Fruit fly (Drosophila melanogaster) whole organism, embryonic: Measurements from ENCODE around the gene CG5861.
A peak's percentile ranks its signal among the peaks of the same experiment; 100 is the strongest.

Experiments used
- Antp ChIP-seq: fragments of 200-800 bp; sonication (Bioruptor generic); optimal IDR thresholded peaks from 3 replicates; lab custom pipeline; 2016; ENCODE audit warnings: missing biosample characterization, missing genetic modification characterization
- Atf6 ChIP-seq: fragments of 200-800 bp; sonication (Bioruptor generic); IDR thresholded peaks from 2 replicates; pipeline ENCODE4 v1.3.6; 2022; ENCODE audit warnings: missing biosample characterization, missing genetic modification characterization
- CG10543 ChIP-seq: fragments of 200-800 bp; sonication (Bioruptor generic); optimal IDR thresholded peaks from 3 replicates; lab custom pipeline; 2017; ENCODE audit warnings: missing biosample characterization, mild to moderate bottlenecking, missing genetic modification characterization, moderate library complexity
- CG11560 ChIP-seq: fragments of 200-800 bp; sonication (Bioruptor generic); IDR thresholded peaks from 3 replicates; pipeline ENCODE4 v1.3.6; 2022; ENCODE audit warnings: missing biosample characterization, missing genetic modification characterization
- CG12769 ChIP-seq: fragments of 200-800 bp; sonication (Bioruptor generic); optimal IDR thresholded peaks from 2 replicates; lab custom pipeline; 2019; ENCODE audit warnings: missing biosample characterization, mild to moderate bottlenecking, missing genetic modification characterization, moderate library complexity
- CG13894 ChIP-seq: fragments of 200-800 bp; sonication (Bioruptor generic); optimal IDR thresholded peaks from 3 replicates; lab custom pipeline; 2018; ENCODE audit warnings: missing biosample characterization, mild to moderate bottlenecking, missing genetic modification characterization, moderate library complexity
- CG16863 ChIP-seq: fragments of 200-800 bp; sonication (Bioruptor generic); optimal IDR thresholded peaks from 3 replicates; lab custom pipeline; 2016; ENCODE audit warnings: missing biosample characterization, missing genetic modification characterization
- CG2116 ChIP-seq: fragments of 200-800 bp; sonication (Bioruptor generic); optimal IDR thresholded peaks from 3 replicates; lab custom pipeline; 2018; ENCODE audit warnings: missing biosample characterization, mild to moderate bottlenecking, missing genetic modification characterization
- CG2199 ChIP-seq: fragments of 200-800 bp; sonication (Bioruptor generic); IDR thresholded peaks from 3 replicates; pipeline ENCODE4 v1.3.6; 2022; ENCODE audit warnings: missing biosample characterization, missing genetic modification characterization
- CG2678 ChIP-seq: fragments of 200-800 bp; sonication (Bioruptor generic); optimal IDR thresholded peaks from 3 replicates; lab custom pipeline; 2019; ENCODE audit warnings: missing biosample characterization, mild to moderate bottlenecking, missing genetic modification characterization, moderate library complexity
- CG31365 ChIP-seq: fragments of 200-800 bp; sonication (Bioruptor generic); optimal IDR thresholded peaks from 2 replicates; lab custom pipeline; 2018; ENCODE audit warnings: missing biosample characterization, mild to moderate bottlenecking, missing genetic modification characterization
- CG32767 ChIP-seq: fragments of 200-800 bp; sonication (Bioruptor generic); IDR thresholded peaks from 2 replicates; pipeline ENCODE4 v1.3.6; 2022; ENCODE audit warnings: missing biosample characterization, missing genetic modification characterization
- CG3838 ChIP-seq: fragments of 200-800 bp; sonication (Bioruptor generic); optimal IDR thresholded peaks from 3 replicates; lab custom pipeline; 2016; ENCODE audit warnings: missing biosample characterization, missing genetic modification characterization
- CG42726 ChIP-seq: fragments of 200-800 bp; sonication (Bioruptor generic); IDR thresholded peaks from 2 replicates; pipeline ENCODE4 v1.3.6; 2022; ENCODE audit warnings: missing biosample characterization, missing genetic modification characterization; ENCODE audit not compliant: partially characterized antibody
- CG7928 ChIP-seq: fragments of 200-800 bp; sonication (Bioruptor generic); optimal IDR thresholded peaks from 2 replicates; lab custom pipeline; 2017; ENCODE audit warnings: missing biosample characterization, mild to moderate bottlenecking, missing genetic modification characterization
- CG9932 ChIP-seq: fragments of 200-800 bp; sonication (Bioruptor generic); IDR thresholded peaks from 2 replicates; pipeline ENCODE4 v1.3.6; 2022; ENCODE audit warnings: missing biosample characterization, missing genetic modification characterization
- Eip74EF ChIP-seq, 2 experiments: fragments of 200-800 bp in 1 of 2; fragments of >200 bp in 1 of 2; sonication (Bioruptor generic) in 1 of 2; optimal IDR thresholded peaks; 2 replicates each; lab custom pipeline; 2017 to 2019; ENCODE audit warnings: missing biosample characterization in 2 of 2, missing genetic modification characterization in 2 of 2, mild to moderate bottlenecking in 1 of 2, moderate library complexity in 1 of 2
- GATAe ChIP-seq: fragments of 200-800 bp; sonication (Bioruptor generic); conservative IDR thresholded peaks from 2 replicates; pipeline ENCODE4 v1.3.6; 2022; ENCODE audit warnings: missing biosample characterization, missing genetic modification characterization
- MTF-1 ChIP-seq: fragments of 200-800 bp; sonication (Bioruptor generic); optimal IDR thresholded peaks from 2 replicates; lab custom pipeline; 2018; ENCODE audit warnings: missing biosample characterization, mild to moderate bottlenecking, missing genetic modification characterization, borderline replicate concordance
- Med ChIP-seq: fragments of 200-800 bp; sonication (Bioruptor generic); peaks from one replicate; lab custom pipeline; 2016; ENCODE audit warnings: missing biosample characterization, missing genetic modification characterization, mild to moderate bottlenecking, inconsistent platforms, moderate library complexity
- Opbp ChIP-seq: fragments of 200-800 bp; sonication (Bioruptor generic); IDR thresholded peaks from 3 replicates; pipeline ENCODE4 v1.3.6; 2022; ENCODE audit warnings: missing biosample characterization, missing genetic modification characterization; ENCODE audit not compliant: partially characterized antibody
- Pdp1 ChIP-seq, 2 experiments: fragments of 200-800 bp; sonication (Bioruptor generic); optimal IDR thresholded peaks; 3 replicates each; lab custom pipeline; 2016; ENCODE audit warnings: missing biosample characterization in 2 of 2, missing genetic modification characterization in 2 of 2, mild to moderate bottlenecking in 1 of 2, moderate library complexity in 1 of 2
- Rfx ChIP-seq: fragments of 200-800 bp; sonication (Bioruptor generic); IDR thresholded peaks from 2 replicates; pipeline ENCODE4 v1.3.6; 2022; ENCODE audit warnings: missing biosample characterization, missing genetic modification characterization
- Scr ChIP-seq: fragments of 200-800 bp; sonication (Bioruptor generic); IDR thresholded peaks from 2 replicates; pipeline ENCODE4 v1.3.6; 2022; ENCODE audit warnings: missing biosample characterization, missing genetic modification characterization; ENCODE audit not compliant: partially characterized antibody
- abd-A ChIP-seq: fragments of 200-800 bp; sonication (Bioruptor generic); optimal IDR thresholded peaks from 3 replicates; lab custom pipeline; 2019; ENCODE audit warnings: missing biosample characterization, mild to moderate bottlenecking, missing genetic modification characterization, moderate library complexity
- amos ChIP-seq: fragments of 200-800 bp; sonication (Bioruptor generic); IDR thresholded peaks from 2 replicates; pipeline ENCODE4 v1.3.6; 2022; ENCODE audit warnings: missing biosample characterization, missing genetic modification characterization; ENCODE audit not compliant: partially characterized antibody
- bigmax ChIP-seq: fragments of 200-800 bp; sonication (Bioruptor generic); optimal IDR thresholded peaks from 2 replicates; lab custom pipeline; 2018; ENCODE audit warnings: missing biosample characterization, mild to moderate bottlenecking, missing genetic modification characterization
- cad ChIP-seq: fragments of >200 bp; optimal IDR thresholded peaks from 2 replicates; lab custom pipeline; 2017; ENCODE audit warnings: missing biosample characterization, missing genetic modification characterization
- chinmo ChIP-seq: fragments of 200-800 bp; sonication (Bioruptor generic); IDR thresholded peaks from 4 replicates; pipeline ENCODE4 v1.3.6; 2022; ENCODE audit warnings: missing biosample characterization, missing genetic modification characterization; ENCODE audit not compliant: partially characterized antibody
- ems ChIP-seq: fragments of 200-800 bp; sonication (Bioruptor generic); optimal IDR thresholded peaks from 3 replicates; lab custom pipeline; 2016; ENCODE audit warnings: missing biosample characterization, missing genetic modification characterization
- kni ChIP-seq: fragments of 200-800 bp; sonication (Bioruptor generic); optimal IDR thresholded peaks from 3 replicates; lab custom pipeline; 2017; ENCODE audit warnings: mild to moderate bottlenecking, missing biosample characterization, missing genetic modification reagents, missing genetic modification characterization
- nau ChIP-seq: fragments of 200-800 bp; sonication (Bioruptor generic); optimal IDR thresholded peaks from 3 replicates; lab custom pipeline; 2017; ENCODE audit warnings: missing biosample characterization, mild to moderate bottlenecking, missing genetic modification characterization, missing genetic modification reagents
- pros ChIP-seq: fragments of 200-800 bp; sonication (Bioruptor generic); optimal IDR thresholded peaks from 3 replicates; lab custom pipeline; 2019; ENCODE audit warnings: missing biosample characterization, mild to moderate bottlenecking, missing genetic modification characterization, moderate library complexity
- salm ChIP-seq: fragments of 200-800 bp; sonication (Bioruptor generic); optimal IDR thresholded peaks from 2 replicates; lab custom pipeline; 2018; ENCODE audit warnings: missing biosample characterization, mild to moderate bottlenecking, missing genetic modification characterization
- sd ChIP-seq: fragments of 200-800 bp; sonication (Bioruptor generic); optimal IDR thresholded peaks from 3 replicates; lab custom pipeline; 2018; ENCODE audit warnings: missing biosample characterization, mild to moderate bottlenecking, missing genetic modification characterization, moderate library complexity
- sens ChIP-seq: fragments of 200-800 bp; sonication (Bioruptor generic); peaks from one replicate; lab custom pipeline; 2016; ENCODE audit warnings: missing biosample characterization, missing genetic modification characterization
- sr ChIP-seq: fragments of 200-800 bp; sonication (Bioruptor generic); IDR thresholded peaks from 3 replicates; pipeline ENCODE4 v1.3.6; 2022; ENCODE audit warnings: missing biosample characterization, missing genetic modification characterization
- twi ChIP-seq: fragments of 200-800 bp; optimal IDR thresholded peaks from 2 replicates; lab custom pipeline; 2019; ENCODE audit warnings: missing biosample characterization, mild to moderate bottlenecking, missing genetic modification characterization, moderate library complexity

CG5861 gene

dm6 chr2L:16321872-16322631 lies 15.0 kb upstream of the CG5861 start (continued):
- TF ChIP-seq CG31365 (tag; lab: Kevin White, UChicago) = no peak
- TF ChIP-seq sr = 0 out of 3 replicates have a peak, but pooled peaks have one; percentile 35
- no peak for TF ChIP-seq ems
- no peak for TF ChIP-seq CG16863 (GFP tag; lab: Kevin White, UChicago)
- no peak for TF ChIP-seq amos (GFP tag; lab: Robert Waterston, UW)
- no peak for TF ChIP-seq CG42726
- no peak for TF ChIP-seq salm (tag; lab: Kevin White, UChicago)
- TF ChIP-seq bigmax (GFP tag; lab: Kevin White, UChicago) = no peak

- TF ChIP-seq CG32767 (no peak), CG3838 (peak; percentile 5), twi (peak; percentile 23), kni (GFP tag; lab: Kevin White, UChicago) (peak; percentile 13), chinmo (GFP tag; lab: Robert Waterston, UW) (peak; percentile 88; the same call in 3 of the 4 replicates), Eip74EF (GFP tag; optimal IDR thresholded peaks at IDR 0.05; lab: Kevin White, UChicago) (peak in 1 of 2 experiments; percentile 3), nau (GFP tag; lab: Kevin White, UChicago) (peak; percentile 6), CG2199 (GFP tag; lab: Robert Waterston, UW) (peak; percentile 75; the same call in 2 of the 3 replicates), CG11560 (tag; lab: Robert Waterston, UW) (no peak), Opbp (0 out of 3 replicates have a peak, but pooled peaks have one; percentile 7), CG7928 (GFP tag; lab: Kevin White, UChicago) (no peak), abd-A (tag; lab: Kevin White, UChicago) (peak; percentile 58), pros (peak; percentile 28), CG13894 (tag; lab: Kevin White, UChicago) (peak; percentile 51), CG12769 (tag; lab: Kevin White, UChicago) (peak; percentile 61), Scr (no peak), Rfx (GFP tag; lab: Robert Waterston, UW) (0 out of 2 replicates have a peak, but pooled peaks have one; percentile 15), sd (tag; lab: Kevin White, UChicago) (peak; percentile 85), Antp (GFP tag; lab: Kevin White, UChicago) (no peak), CG10543 (GFP tag; lab: Kevin White, UChicago) (peak; percentile 55), Med (GFP tag; lab: Kevin White, UChicago) (peak; percentile 69)
- TF ChIP-seq, all 482 proteins: peak for 16
Observed at dm6 chr2L:16321209-16321608, 14.1 kb upstream of the CG5861 start.

dm6 chr2L:16320428-16320827 lies 13.3 kb upstream of the CG5861 start:
- TF ChIP-seq CG2116 (GFP tag; lab: Kevin White, UChicago) (no peak), CG13894 (tag; lab: Kevin White, UChicago) (peak; percentile 14), abd-A (tag; lab: Kevin White, UChicago) (peak; percentile 43), Pdp1 (GFP tag; optimal IDR thresholded peaks at IDR 0.05; lab: Kevin White, UChicago) (peak in 1 of 2 experiments; percentile 29), sens (GFP tag; lab: Kevin White, UChicago) (peak; percentile 63), Atf6 (GFP tag; lab: Robert Waterston, UW) (0 out of 2 replicates have a peak, but pooled peaks have one; percentile 20), Med (GFP tag; lab: Kevin White, UChicago) (peak; percentile 27), CG2678 (tag; lab: Kevin White, UChicago) (no peak), CG9932 (GFP tag; lab: Robert Waterston, UW) (no peak), MTF-1 (no peak), GATAe (no peak), cad (GFP tag; lab: Kevin White, UChicago) (no peak)
